Worm (Caenorhabditis elegans) whole organism, L3 larva: ENCODE data around the gene F46F5.16.

Source experiments
- egl-27 ChIP-seq: sonication (generic microtip); optimal IDR thresholded peaks from 4 replicates; lab custom pipeline; 2017; ENCODE audit warnings: missing biosample characterization, missing genetic modification reagents, missing genetic modification characterization
- elt-1 ChIP-seq: fragments of 150-350 bp; optimal IDR thresholded peaks from 2 replicates; lab custom pipeline; 2014; ENCODE audit warnings: missing biosample characterization, missing genetic modification characterization
- lin-39 ChIP-seq: fragments of 150-350 bp; optimal IDR thresholded peaks from 2 replicates; lab custom pipeline; 2018; ENCODE audit warnings: missing biosample characterization, missing genetic modification reagents, missing genetic modification characterization
- mdl-1 ChIP-seq: fragments of 150-350 bp; optimal IDR thresholded peaks from 2 replicates; lab custom pipeline; 2014; ENCODE audit warnings: missing biosample characterization, missing genetic modification characterization
- nhr-12 ChIP-seq: fragments of 150-350 bp; optimal IDR thresholded peaks from 2 replicates; lab custom pipeline; 2014; ENCODE audit warnings: missing biosample characterization, missing genetic modification characterization
- nhr-237 ChIP-seq: fragments of 150-350 bp; optimal IDR thresholded peaks from 2 replicates; lab custom pipeline; 2014; ENCODE audit warnings: missing biosample characterization, missing genetic modification characterization
- pha-4 ChIP-seq: fragments of 150-350 bp; optimal IDR thresholded peaks from 2 replicates; lab custom pipeline; 2014; ENCODE audit warnings: missing biosample characterization, missing genetic modification reagents, missing genetic modification characterization

ce11 chrII:770253-770652 lies 16.8 kb upstream of the F46F5.16 start, which contains the start of gene C08G5.6:
- TF ChIP-seq mdl-1 (tag; lab: Kevin White, UChicago) (no peak), lin-39 (no peak), pha-4 (tag; lab: Kevin White, UChicago) (no peak), egl-27 (tag; lab: Kevin White, UChicago) (no peak), elt-1 (no peak), nhr-237 (no peak), nhr-12 (no peak)
